Fruit fly (Drosophila melanogaster): ENCODE measurements around the gene rho-4.

- no peak for TF ChIP-seq CG8478 (optimal IDR thresholded peaks at IDR 0.05)
- no peak for TF ChIP-seq CTCF (optimal IDR thresholded peaks at IDR 0.05)
These were observed 1.8 kb downstream of the rho-4 start for dm6 chrX:11601408-11601807.
